Fruit fly (Drosophila melanogaster): ENCODE data around the gene sll.

DNA sequence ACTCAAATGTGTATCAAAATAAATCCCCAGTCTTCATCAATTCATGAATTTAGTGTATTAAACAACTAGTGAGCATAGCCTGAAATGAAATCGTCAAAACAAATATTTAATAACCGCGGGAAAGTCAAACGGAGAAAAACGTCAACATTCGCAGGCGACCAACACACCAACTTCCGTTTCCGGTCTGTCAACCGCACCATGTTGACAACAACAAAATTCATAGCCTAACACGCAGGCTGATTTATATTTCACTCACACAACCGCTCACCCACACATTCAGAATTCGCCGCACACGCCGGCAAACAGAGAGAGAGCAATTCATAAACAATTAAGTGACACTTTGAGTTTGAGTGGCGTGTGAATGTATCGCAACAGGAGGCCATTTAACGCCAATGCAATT is 49.1 kb downstream of the sll start:
- no peak for TF ChIP-seq Eip78C (GFP tag)
- no peak for TF ChIP-seq CG16779 (tag; optimal IDR thresholded peaks at IDR 0.05)
- no peak for TF ChIP-seq CG3919 (GFP tag; optimal IDR thresholded peaks at IDR 0.05)
- no peak for TF ChIP-seq CG4318 (GFP tag; optimal IDR thresholded peaks at IDR 0.05)
- TF ChIP-seq OdsH (GFP tag; optimal IDR thresholded peaks at IDR 0.05): no peak
- no peak for TF ChIP-seq Lpt (GFP tag; optimal IDR thresholded peaks at IDR 0.05)
- no peak for TF ChIP-seq esn (GFP tag; optimal IDR thresholded peaks at IDR 0.05)
- no peak for TF ChIP-seq Hr38 (GFP tag; optimal IDR thresholded peaks at IDR 0.05)
- TF ChIP-seq Hr4 (GFP tag; optimal IDR thresholded peaks at IDR 0.05): no peak
- no peak for TF ChIP-seq CG15336 (GFP tag; IDR thresholded peaks at IDR 0.05)
- TF ChIP-seq CG10669 (GFP tag; optimal IDR thresholded peaks at IDR 0.05): no peak
- TF ChIP-seq CG9139 (GFP tag; optimal IDR thresholded peaks at IDR 0.05): no peak
- no peak for TF ChIP-seq Eip75B (GFP tag; optimal IDR thresholded peaks at IDR 0.05)
- no peak for TF ChIP-seq CG6792 (GFP tag; optimal IDR thresholded peaks at IDR 0.05)
